Worm (Caenorhabditis elegans) whole organism, late embryonic: ENCODE measurements around the gene fbxa-160.
"Not testable (repeated sequence)": the region's sequence is repeated elsewhere in the genome, so short reads cannot be mapped to it uniquely, and the experiment has no call there.

Experiments
- elt-2 ChIP-seq: sonication (generic microtip); optimal IDR thresholded peaks from 2 replicates; lab custom pipeline; 2016; ENCODE audit warnings: missing genetic modification reagents, missing genetic modification characterization, missing compliant biosample characterization
- hlh-30 ChIP-seq: sonication (generic microtip); optimal IDR thresholded peaks from 2 replicates; lab custom pipeline; 2017; ENCODE audit warnings: antibody characterized with exemption, missing genetic modification characterization, missing compliant biosample characterization; ENCODE audit not compliant: insufficient read depth

- not testable (repeated sequence) for TF ChIP-seq elt-2, hlh-30 (tag; lab: Kevin White, UChicago)
These were observed 9.0 kb upstream of the fbxa-160 start, which contains the start of gene C08E3.1 for ce11 chrII:1633490-1633889.
